Fruit fly (Drosophila melanogaster): Measurements from ENCODE around the gene CG12589.
A peak's percentile ranks its signal among the peaks of the same experiment; 100 is the strongest.

CG12589 gene

dm6 chr3R:5120461-5121214 lies 18.2 kb downstream of the CG12589 start:
- TF ChIP-seq CG8159 (tag; optimal IDR thresholded peaks at IDR 0.05) (peak; percentile 81), CG15710 (tag; optimal IDR thresholded peaks at IDR 0.05) (peak; percentile 81), D1 (tag; optimal IDR thresholded peaks at IDR 0.05) (peak; percentile 34), fd96Ca (GFP tag; IDR thresholded peaks at IDR 0.05) (peak; percentile 85), CG17806 (tag; optimal IDR thresholded peaks at IDR 0.05) (peak; percentile 87), rn (GFP tag; IDR thresholded peaks at IDR 0.05) (no peak), Pif1B (GFP tag; optimal IDR thresholded peaks at IDR 0.05) (peak; percentile 77), Ets98B (GFP tag; IDR thresholded peaks at IDR 0.05) (peak; percentile 62), EcR (GFP tag; optimal IDR thresholded peaks at IDR 0.05) (no peak), CG10348 (GFP tag; IDR thresholded peaks at IDR 0.05) (no peak), CG4496 (GFP tag; IDR thresholded peaks at IDR 0.05) (peak; percentile 82), CG12605 (GFP tag; IDR thresholded peaks at IDR 0.05) (peak; percentile 49; the same call in 1 of the 2 replicates), CG13204 (GFP tag; optimal IDR thresholded peaks at IDR 0.05) (peak; percentile 43), gl (tag; optimal IDR thresholded peaks at IDR 0.05) (peak; percentile 82), CG32121 (GFP tag; IDR thresholded peaks at IDR 0.05) (no peak), CG9948 (tag; optimal IDR thresholded peaks at IDR 0.05) (peak; percentile 90), CG8301 (tag; optimal IDR thresholded peaks at IDR 0.05) (peak; percentile 81), CG14655 (GFP tag; optimal IDR thresholded peaks at IDR 0.05) (peak; percentile 90), Snoo (tag; optimal IDR thresholded peaks at IDR 0.05) (peak; percentile 2), CG34367 (tag; optimal IDR thresholded peaks at IDR 0.05) (peak; percentile 84), Pif1A (GFP tag; optimal IDR thresholded peaks at IDR 0.05) (peak; percentile 78)

DNA sequence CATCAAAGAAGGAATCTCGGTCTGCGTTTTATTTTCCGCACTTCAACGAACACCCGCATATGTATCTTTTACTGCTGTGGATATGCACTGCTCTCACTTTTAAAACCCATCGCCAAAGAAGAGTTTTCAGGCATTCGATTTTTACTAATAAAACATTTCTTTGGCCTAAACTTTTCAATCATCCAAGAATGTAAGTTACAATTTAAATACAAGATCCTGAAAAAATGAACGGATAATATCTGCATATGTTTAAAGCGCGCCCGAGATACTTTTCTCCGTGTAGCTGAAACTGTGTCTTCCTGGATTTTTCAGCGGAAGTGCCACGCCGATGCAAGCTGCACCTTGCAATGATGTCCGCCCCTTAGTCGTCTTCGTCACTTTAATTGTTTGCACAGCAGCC lies 20.6 kb downstream of the CG12589 start:
- peak; percentile 13 for TF ChIP-seq CG8301 (tag; optimal IDR thresholded peaks at IDR 0.05)
- TF ChIP-seq CG9948 (tag; optimal IDR thresholded peaks at IDR 0.05), result peak; percentile 43
- TF ChIP-seq fd96Ca (GFP tag; IDR thresholded peaks at IDR 0.05), result no peak
- no peak for TF ChIP-seq gl (tag; optimal IDR thresholded peaks at IDR 0.05)
- TF ChIP-seq CG17806 (tag; optimal IDR thresholded peaks at IDR 0.05), result peak; percentile 66
- TF ChIP-seq CG12605 (GFP tag; IDR thresholded peaks at IDR 0.05), result no peak
- TF ChIP-seq CG10348 (GFP tag; IDR thresholded peaks at IDR 0.05), result no peak
- 0 out of 3 replicates have a peak, but pooled peaks have one; percentile 28 for TF ChIP-seq CG4496 (GFP tag; IDR thresholded peaks at IDR 0.05)
- peak; percentile 60 for TF ChIP-seq CG8159 (tag; optimal IDR thresholded peaks at IDR 0.05)
- TF ChIP-seq CG14655 (GFP tag; optimal IDR thresholded peaks at IDR 0.05), result peak; percentile 35
- no peak for TF ChIP-seq CG13204 (GFP tag; optimal IDR thresholded peaks at IDR 0.05)
- TF ChIP-seq CG34367 (tag; optimal IDR thresholded peaks at IDR 0.05), result peak; percentile 39
- TF ChIP-seq CG15710 (tag; optimal IDR thresholded peaks at IDR 0.05), result peak; percentile 40
- TF ChIP-seq EcR (GFP tag; optimal IDR thresholded peaks at IDR 0.05), result no peak
- no peak for TF ChIP-seq D1 (tag; optimal IDR thresholded peaks at IDR 0.05)
- peak; percentile 24 for TF ChIP-seq Pif1B (GFP tag; optimal IDR thresholded peaks at IDR 0.05)
- TF ChIP-seq CG32121 (GFP tag; IDR thresholded peaks at IDR 0.05), result no peak
- no peak for TF ChIP-seq Ets98B (GFP tag; IDR thresholded peaks at IDR 0.05)
- TF ChIP-seq Pif1A (GFP tag; optimal IDR thresholded peaks at IDR 0.05), result peak; percentile 4
- no peak for TF ChIP-seq Snoo (tag; optimal IDR thresholded peaks at IDR 0.05)
- no peak for TF ChIP-seq rn (GFP tag; IDR thresholded peaks at IDR 0.05)

DNA sequence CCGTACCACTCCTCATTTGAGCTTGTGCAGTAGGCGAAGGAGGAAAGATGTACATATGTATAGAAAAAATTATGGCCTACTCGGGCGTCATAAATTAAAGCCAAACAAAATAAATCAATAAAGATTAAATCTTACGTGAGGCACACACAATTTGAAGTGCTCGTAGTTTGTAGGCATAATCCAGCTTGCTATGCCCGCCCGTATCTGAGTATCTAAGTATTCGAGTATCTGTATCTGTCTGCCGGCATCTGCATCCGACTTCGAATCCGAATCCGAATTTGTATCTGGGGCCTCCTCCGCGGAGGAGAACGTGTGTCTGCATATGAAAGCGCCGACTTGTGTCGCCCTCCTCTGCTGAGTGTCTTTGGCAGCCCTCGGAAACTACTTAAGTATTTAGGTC lies 22.4 kb downstream of the CG12589 start:
- TF ChIP-seq Pif1A (GFP tag; optimal IDR thresholded peaks at IDR 0.05), result no peak
- TF ChIP-seq CG14655 (GFP tag; optimal IDR thresholded peaks at IDR 0.05), result no peak
- no peak for TF ChIP-seq fd96Ca (GFP tag; IDR thresholded peaks at IDR 0.05)
- TF ChIP-seq CG4496 (GFP tag; IDR thresholded peaks at IDR 0.05), result no peak
- no peak for TF ChIP-seq CG13204 (GFP tag; optimal IDR thresholded peaks at IDR 0.05)
- TF ChIP-seq CG17806 (tag; optimal IDR thresholded peaks at IDR 0.05), result no peak
- TF ChIP-seq CG8301 (tag; optimal IDR thresholded peaks at IDR 0.05), result no peak
- TF ChIP-seq Ets98B (GFP tag; IDR thresholded peaks at IDR 0.05), result no peak
- TF ChIP-seq CG8159 (tag; optimal IDR thresholded peaks at IDR 0.05), result no peak

DNA sequence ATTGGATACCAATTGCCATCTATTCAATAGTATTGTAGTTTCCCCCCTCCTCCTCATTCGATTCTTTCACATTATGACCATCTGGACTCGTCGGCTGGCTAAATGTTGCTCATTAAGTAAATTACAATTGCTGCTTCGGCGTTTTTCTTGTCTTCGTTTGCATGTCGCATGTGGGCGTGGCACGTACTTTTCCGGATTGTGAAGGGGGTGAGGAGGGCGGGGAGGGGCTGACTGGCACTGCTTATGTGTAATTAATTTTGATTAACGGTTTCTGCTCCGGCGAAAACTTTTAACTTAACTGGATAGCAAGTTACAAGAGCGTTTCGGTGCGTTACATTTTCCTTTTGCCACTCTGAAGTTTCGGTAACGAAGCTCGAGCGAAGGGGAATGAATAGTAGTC lies 23.3 kb downstream of the CG12589 start:
- TF ChIP-seq CG9948 (tag; optimal IDR thresholded peaks at IDR 0.05) (no peak), Ets98B (GFP tag; IDR thresholded peaks at IDR 0.05) (no peak), Pif1A (GFP tag; optimal IDR thresholded peaks at IDR 0.05) (no peak), gl (tag; optimal IDR thresholded peaks at IDR 0.05) (no peak), CG17806 (tag; optimal IDR thresholded peaks at IDR 0.05) (no peak), CG4496 (GFP tag; IDR thresholded peaks at IDR 0.05) (no peak), CG14655 (GFP tag; optimal IDR thresholded peaks at IDR 0.05) (no peak), rn (GFP tag; IDR thresholded peaks at IDR 0.05) (no peak), Pif1B (GFP tag; optimal IDR thresholded peaks at IDR 0.05) (no peak), CG34367 (tag; optimal IDR thresholded peaks at IDR 0.05) (no peak), CG8301 (tag; optimal IDR thresholded peaks at IDR 0.05) (no peak), Snoo (tag; optimal IDR thresholded peaks at IDR 0.05) (no peak), D1 (tag; optimal IDR thresholded peaks at IDR 0.05) (no peak), CG12605 (GFP tag; IDR thresholded peaks at IDR 0.05) (no peak), CG13204 (GFP tag; optimal IDR thresholded peaks at IDR 0.05) (no peak), fd96Ca (GFP tag; IDR thresholded peaks at IDR 0.05) (no peak), CG10348 (GFP tag; IDR thresholded peaks at IDR 0.05) (no peak)

DNA sequence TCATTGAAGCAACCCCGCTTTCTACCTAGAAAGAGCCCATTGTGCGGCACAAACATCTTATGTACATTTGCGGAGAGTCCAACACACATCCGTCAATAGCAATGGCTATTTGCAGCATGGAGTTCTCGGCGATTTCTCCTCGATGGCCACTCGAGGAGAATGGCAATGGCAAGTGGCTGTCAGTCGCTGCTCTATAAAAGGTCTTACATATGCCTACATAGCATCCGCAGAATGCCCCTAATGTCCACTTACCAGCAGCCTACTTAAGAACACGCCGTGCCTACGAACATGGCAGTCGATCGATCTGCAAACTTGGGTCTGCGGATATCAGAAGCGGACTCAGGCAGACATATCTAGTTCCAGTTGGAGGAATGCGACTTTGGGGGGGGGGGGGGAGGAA lies 24.6 kb downstream of the CG12589 start:
- TF ChIP-seq CG10348 (GFP tag; IDR thresholded peaks at IDR 0.05) (no peak), CG12605 (GFP tag; IDR thresholded peaks at IDR 0.05) (no peak), gl (tag; optimal IDR thresholded peaks at IDR 0.05) (no peak), CG4496 (GFP tag; IDR thresholded peaks at IDR 0.05) (0 out of 3 replicates have a peak, but pooled peaks have one; percentile 12)

Data from whole organism, pupa.